Worm (Caenorhabditis elegans): ENCODE results near the gene C03E10.3.

C03E10.3 gene

ce11 chrV:11311013-11311472 lies 24.8 kb downstream of the C03E10.3 start, which contains the start of gene T03F7.7:
Gene T03F7.7 (plus strand): TSS chrV:11311422.
- no peak for TF ChIP-seq nhr-12 (tag; optimal IDR thresholded peaks at IDR 0.05)
- peak; percentile 97 for TF ChIP-seq fos-1 (tag; optimal IDR thresholded peaks at IDR 0.05)
- peak; percentile 36 for TF ChIP-seq crh-2 (tag; optimal IDR thresholded peaks at IDR 0.05)
- TF ChIP-seq sma-9 (GFP tag; optimal IDR thresholded peaks at IDR 0.05): peak; percentile 32
- no peak for TF ChIP-seq sma-9 (tag; optimal IDR thresholded peaks at IDR 0.05)
- TF ChIP-seq ama-1 (optimal IDR thresholded peaks at IDR 0.05): no peak
- TF ChIP-seq nhr-25 (tag; optimal IDR thresholded peaks at IDR 0.05): peak; percentile 55
- peak; percentile 55 for TF ChIP-seq blmp-1 (tag; optimal IDR thresholded peaks at IDR 0.05; ENCODE audit: insufficient read depth)
- TF ChIP-seq sma-3 (GFP tag; optimal IDR thresholded peaks at IDR 0.05): peak; percentile 61
- TF ChIP-seq gmeb-1 (tag; optimal IDR thresholded peaks at IDR 0.05): no peak
- TF ChIP-seq mbf-1 (tag; optimal IDR thresholded peaks at IDR 0.05): no peak
- TF ChIP-seq lin-39 (tag; optimal IDR thresholded peaks at IDR 0.05): no peak

DNA sequence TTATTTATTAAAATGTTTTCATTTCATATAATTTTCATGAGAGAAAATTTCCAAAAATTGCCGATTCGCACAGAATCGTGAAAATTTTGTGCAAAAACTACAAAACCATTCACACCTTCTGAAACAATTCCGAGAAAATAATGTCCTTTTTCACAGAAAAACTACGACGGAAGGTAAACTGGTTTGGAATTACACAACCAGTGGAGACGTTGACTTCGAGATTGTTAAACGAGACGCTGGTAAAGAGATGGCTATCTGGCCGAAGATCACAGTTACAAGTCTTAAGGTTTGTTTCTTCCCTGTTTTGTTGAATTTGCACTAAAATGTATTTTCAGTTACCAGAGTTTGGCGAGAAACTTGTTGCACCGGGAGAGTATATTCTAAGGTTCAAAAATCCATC lies 26.7 kb downstream of the C03E10.3 start:
- TF ChIP-seq nhr-25 (tag; optimal IDR thresholded peaks at IDR 0.05): peak; percentile 9
- TF ChIP-seq unc-55 (GFP tag; optimal IDR thresholded peaks at IDR 0.05): no peak

DNA sequence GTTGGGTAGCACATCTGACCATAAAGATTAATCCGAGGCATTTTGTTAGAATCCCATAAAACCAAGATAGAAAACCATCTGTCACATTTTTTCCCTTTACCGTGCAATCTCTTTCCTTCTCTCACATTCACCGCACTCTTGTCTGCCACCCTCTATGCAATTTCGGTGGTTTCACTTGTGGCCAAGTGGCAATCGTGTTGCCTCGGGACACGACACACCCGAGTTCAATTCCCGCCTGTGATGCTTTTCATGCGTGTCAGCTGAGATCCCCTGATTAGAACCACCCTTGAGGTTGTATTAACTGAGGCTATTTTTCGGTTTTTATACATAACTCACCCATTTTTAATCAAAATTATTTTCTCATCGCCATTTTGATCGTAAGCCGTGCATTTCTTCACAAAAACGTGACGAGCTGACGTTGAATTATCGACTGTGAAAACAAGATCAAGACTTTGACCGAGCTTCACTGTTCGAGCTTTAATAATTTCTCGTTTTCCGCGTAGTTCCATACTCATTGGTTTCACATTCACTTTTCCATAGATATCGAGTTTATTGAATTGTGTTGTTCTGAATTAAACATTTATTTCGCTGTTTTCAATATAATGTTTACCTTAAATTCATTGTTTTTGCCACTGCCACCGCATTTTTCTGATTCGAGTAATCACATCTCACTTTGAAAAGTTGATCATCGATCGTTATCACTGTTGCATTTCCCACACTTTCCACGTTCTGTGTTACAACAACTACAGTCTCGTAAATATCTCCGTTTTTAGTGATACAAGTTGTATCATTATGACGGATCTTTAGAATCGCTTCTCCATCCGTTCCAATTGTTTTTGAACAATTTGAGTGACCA lies 28.0 kb downstream of the C03E10.3 start:
- no peak for TF ChIP-seq nhr-12 (tag; optimal IDR thresholded peaks at IDR 0.05)
- TF ChIP-seq blmp-1 (tag; optimal IDR thresholded peaks at IDR 0.05; ENCODE audit: insufficient read depth): no peak
- TF ChIP-seq ZK546.5 (tag; optimal IDR thresholded peaks at IDR 0.05): no peak
- no peak for TF ChIP-seq alr-1 (tag; optimal IDR thresholded peaks at IDR 0.05)
- TF ChIP-seq nhr-11 (tag; optimal IDR thresholded peaks at IDR 0.05): peak; percentile 78
- TF ChIP-seq lsy-2 (tag; optimal IDR thresholded peaks at IDR 0.05): peak; percentile 62 to 67
- TF ChIP-seq sma-3 (GFP tag; optimal IDR thresholded peaks at IDR 0.05): peak; percentile 81
- TF ChIP-seq unc-55 (GFP tag; optimal IDR thresholded peaks at IDR 0.05): no peak
- TF ChIP-seq ceh-82 (tag; optimal IDR thresholded peaks at IDR 0.05): peak; percentile 40
- no peak for TF ChIP-seq R02D3.7 (tag; optimal IDR thresholded peaks at IDR 0.05)
- peak; percentile 79 for TF ChIP-seq nhr-25 (tag; optimal IDR thresholded peaks at IDR 0.05)
- TF ChIP-seq lin-13 (GFP tag; optimal IDR thresholded peaks at IDR 0.05): peak; percentile 71
- peak; percentile 76 for TF ChIP-seq fos-1 (tag; optimal IDR thresholded peaks at IDR 0.05)
- no peak for TF ChIP-seq lin-39 (tag; optimal IDR thresholded peaks at IDR 0.05)
- peak; percentile 77 for TF ChIP-seq gmeb-1 (tag; optimal IDR thresholded peaks at IDR 0.05)
- TF ChIP-seq zag-1 (tag; optimal IDR thresholded peaks at IDR 0.05): peak; percentile 9
- TF ChIP-seq egl-27 (tag; optimal IDR thresholded peaks at IDR 0.05): peak; percentile 64
- TF ChIP-seq nhr-21 (tag; optimal IDR thresholded peaks at IDR 0.05): peak; percentile 76
- TF ChIP-seq snpc-4 (tag; optimal IDR thresholded peaks at IDR 0.05): peak; percentile 59
- peak; percentile 92 for TF ChIP-seq nhr-129 (tag; optimal IDR thresholded peaks at IDR 0.05)
- TF ChIP-seq elt-3 (tag; optimal IDR thresholded peaks at IDR 0.05): peak; percentile 23
- peak; percentile 84 for TF ChIP-seq lin-11 (tag; optimal IDR thresholded peaks at IDR 0.05)
- peak; percentile 61 for TF ChIP-seq sem-4 (tag; optimal IDR thresholded peaks at IDR 0.05)
- TF ChIP-seq ztf-4 (tag; optimal IDR thresholded peaks at IDR 0.05): peak; percentile 64
- peak; percentile 92 for TF ChIP-seq F13H6.1 (tag; optimal IDR thresholded peaks at IDR 0.05)
- peak in 1 of 2 experiments; percentile 6 for TF ChIP-seq mdl-1 (tag; optimal IDR thresholded peaks at IDR 0.05)
- peak; percentile 46 for TF ChIP-seq C34F6.9 (tag; optimal IDR thresholded peaks at IDR 0.05)
- peak; percentile 53 for TF ChIP-seq mab-5 (tag; optimal IDR thresholded peaks at IDR 0.05)
- TF ChIP-seq nhr-237 (tag; optimal IDR thresholded peaks at IDR 0.05): no peak
- 0 out of 2 replicates have a peak, but pooled peaks have one; percentile 72 for TF ChIP-seq ztf-1 (GFP tag; conservative IDR thresholded peaks at IDR 0.05)
- peak; percentile 21 for TF ChIP-seq ztf-11 (tag; optimal IDR thresholded peaks at IDR 0.05)
- no peak for TF ChIP-seq aly-2 (tag; optimal IDR thresholded peaks at IDR 0.05)
- peak; percentile 82 for TF ChIP-seq sma-9 (GFP tag; optimal IDR thresholded peaks at IDR 0.05)
- no peak for TF ChIP-seq sma-9 (tag; optimal IDR thresholded peaks at IDR 0.05)
- peak; percentile 91 for TF ChIP-seq crh-2 (tag; optimal IDR thresholded peaks at IDR 0.05)
- peak; percentile 44 for TF ChIP-seq ceh-16 (tag; optimal IDR thresholded peaks at IDR 0.05)
- no peak for TF ChIP-seq elt-1 (tag; optimal IDR thresholded peaks at IDR 0.05)
- TF ChIP-seq unc-62 (GFP tag; optimal IDR thresholded peaks at IDR 0.05): no peak
- peak; percentile 32 for TF ChIP-seq mbf-1 (tag; optimal IDR thresholded peaks at IDR 0.05)
- peak; percentile 85 for TF ChIP-seq Y55F3AM.14 (GFP tag; optimal IDR thresholded peaks at IDR 0.05)
